Worm (Caenorhabditis elegans) whole organism, L3 larva: Measurements from ENCODE around the gene uda-1.

ENCODE experiments used
- aly-2 ChIP-seq: fragments of 150-350 bp; optimal IDR thresholded peaks from 2 replicates; lab custom pipeline; 2014; ENCODE audit warnings: missing biosample characterization, missing genetic modification characterization
- ama-1 ChIP-seq: fragments of 150-350 bp; optimal IDR thresholded peaks from 2 replicates; lab custom pipeline; 2018
- eor-1 ChIP-seq, 2 experiments: fragments of 150-350 bp; optimal IDR thresholded peaks; 2 replicates each; lab custom pipeline; 2014 to 2018; ENCODE audit warnings: missing biosample characterization in 2 of 2, missing genetic modification characterization in 2 of 2
- nhr-28 ChIP-seq: fragments of 150-350 bp; optimal IDR thresholded peaks from 2 replicates; lab custom pipeline; 2014; ENCODE audit warnings: missing biosample characterization, missing genetic modification characterization
- unc-62 ChIP-seq: fragments of 150-350 bp; sonication (generic microtip); optimal IDR thresholded peaks from 4 replicates; lab custom pipeline; 2014; ENCODE audit warnings: missing biosample characterization, missing genetic modification reagents, missing genetic modification characterization

- TF ChIP-seq unc-62 (GFP tag; lab: Kevin White, UChicago) (no peak), aly-2 (no peak), nhr-28 (tag; lab: Kevin White, UChicago) (no peak), ama-1 (no peak), eor-1 (tag; optimal IDR thresholded peaks at IDR 0.05; lab: Kevin White, UChicago) (no peak)
These were observed 47.3 kb downstream of the uda-1 start, which contains the start of gene str-118 for ce11 chrV:10051855-10052254.
